Fruit fly (Drosophila melanogaster): Measurements from ENCODE around the gene Nhe2.

- TF ChIP-seq psq (optimal IDR thresholded peaks at IDR 0.05) (no peak), Dll (optimal IDR thresholded peaks at IDR 0.05) (no peak), CG8478 (optimal IDR thresholded peaks at IDR 0.05) (no peak), usp (GFP tag; optimal IDR thresholded peaks at IDR 0.05) (no peak), pan (optimal IDR thresholded peaks at IDR 0.05) (no peak)
Measured at dm6 chr2L:21178436-21179216, 74.3 kb downstream of the Nhe2 start.

Data from whole organism.